Worm (Caenorhabditis elegans) whole organism, midembryonic: Measurements from ENCODE around the gene F41G3.3.

Experiments used
- T22C8.4 ChIP-seq: fragments of 200-800 bp; sonication (Bioruptor generic); IDR thresholded peaks from 2 replicates; pipeline ENCODE4 v1.3.6; 2022; ENCODE audit warnings: missing genetic modification characterization, missing compliant biosample characterization
- flt-1 ChIP-seq: fragments of 200-800 bp; sonication (Bioruptor generic); IDR thresholded peaks from 2 replicates; pipeline ENCODE4 v1.3.6; 2022; ENCODE audit warnings: missing genetic modification characterization, missing compliant biosample characterization
- klf-2 ChIP-seq: fragments of 200-800 bp; sonication (Bioruptor generic); conservative IDR thresholded peaks from 2 replicates; pipeline ENCODE4 v1.3.6; 2022; ENCODE audit warnings: missing genetic modification reagents, missing genetic modification characterization, missing compliant biosample characterization
- med-1 ChIP-seq: sonication (generic microtip); optimal IDR thresholded peaks from 2 replicates; lab custom pipeline; 2017; ENCODE audit warnings: missing genetic modification characterization, mild to moderate bottlenecking, missing compliant biosample characterization, antibody characterized with exemption, missing genetic modification reagents; ENCODE audit not compliant: insufficient read depth
- ref-1 ChIP-seq: fragments of 200-800 bp; sonication (Bioruptor generic); conservative IDR thresholded peaks from 2 replicates; pipeline ENCODE4 v1.3.6; 2022; ENCODE audit warnings: missing genetic modification reagents, missing genetic modification characterization, missing compliant biosample characterization
- tab-1 ChIP-seq: fragments of 200-800 bp; sonication (Bioruptor generic); IDR thresholded peaks from 2 replicates; pipeline ENCODE4 v1.3.6; 2022; ENCODE audit warnings: missing genetic modification characterization, missing compliant biosample characterization
- ztf-23 ChIP-seq: fragments of 200-800 bp; sonication (Bioruptor generic); IDR thresholded peaks from 2 replicates; pipeline ENCODE4 v1.3.6; 2022; ENCODE audit warnings: missing genetic modification reagents, missing genetic modification characterization, missing compliant biosample characterization

- TF ChIP-seq med-1 (GFP tag; lab: Kevin White, UChicago) = no peak
- no peak for TF ChIP-seq ztf-23
- no peak for TF ChIP-seq ref-1 (GFP tag; lab: Robert Waterston, UW)
- TF ChIP-seq flt-1 (GFP tag; lab: Robert Waterston, UW) = no peak
- no peak for TF ChIP-seq T22C8.4 (GFP tag; lab: Robert Waterston, UW)
- no peak for TF ChIP-seq tab-1 (GFP tag; lab: Robert Waterston, UW)
- no peak for TF ChIP-seq klf-2 (GFP tag; lab: Robert Waterston, UW)
Measured at ce11 chrII:6707496-6708260, 48.7 kb upstream of the F41G3.3 start.
